Fruit fly (Drosophila melanogaster) whole organism, embryonic: Measurements from ENCODE around the gene Uro.

Source experiments
- BEAF-32 ChIP-seq: fragments of 200-800 bp; sonication (Bioruptor generic); optimal IDR thresholded peaks from 3 replicates; lab custom pipeline; 2017; ENCODE audit warnings: missing biosample characterization, missing genetic modification characterization, mild to moderate bottlenecking, moderate library complexity, missing genetic modification reagents
- Bgb ChIP-seq: fragments of 200-800 bp; sonication (Bioruptor generic); IDR thresholded peaks from 2 replicates; pipeline ENCODE4 v1.3.6; 2022; ENCODE audit warnings: missing biosample characterization, missing genetic modification characterization; ENCODE audit not compliant: partially characterized antibody
- CG10267 ChIP-seq: fragments of 200-800 bp; sonication (Bioruptor generic); optimal IDR thresholded peaks from 2 replicates; lab custom pipeline; 2018; ENCODE audit warnings: missing biosample characterization, mild to moderate bottlenecking, missing genetic modification characterization, moderate library complexity
- CG10366 ChIP-seq: fragments of 200-800 bp; sonication (Bioruptor generic); IDR thresholded peaks from 2 replicates; pipeline ENCODE4 v1.3.6; 2022; ENCODE audit warnings: missing biosample characterization, missing genetic modification characterization
- CG10565 ChIP-seq: fragments of 200-800 bp; sonication (Bioruptor generic); optimal IDR thresholded peaks from 3 replicates; lab custom pipeline; 2016; ENCODE audit warnings: missing biosample characterization, mild to moderate bottlenecking, missing genetic modification characterization
- CG10959 ChIP-seq: fragments of 200-800 bp; sonication (Bioruptor generic); IDR thresholded peaks from 2 replicates; pipeline ENCODE4 v1.3.6; 2022; ENCODE audit warnings: missing biosample characterization, missing genetic modification characterization
- CG10979 ChIP-seq: fragments of 200-800 bp; sonication (Bioruptor generic); optimal IDR thresholded peaks from 2 replicates; lab custom pipeline; 2018; ENCODE audit warnings: missing biosample characterization, mild to moderate bottlenecking, missing genetic modification characterization, moderate library complexity
- CG11247 ChIP-seq: fragments of 200-800 bp; sonication (Bioruptor generic); IDR thresholded peaks from 2 replicates; pipeline ENCODE4 v1.3.6; 2022; ENCODE audit warnings: missing biosample characterization, missing genetic modification characterization
- CG11456 ChIP-seq: fragments of 200-800 bp; sonication (Bioruptor generic); IDR thresholded peaks from 3 replicates; pipeline ENCODE4 v1.3.6; 2022; ENCODE audit warnings: missing biosample characterization, missing genetic modification characterization
- CG12071 ChIP-seq: fragments of 200-800 bp; sonication (Bioruptor generic); optimal IDR thresholded peaks from 3 replicates; lab custom pipeline; 2018; ENCODE audit warnings: missing biosample characterization, mild to moderate bottlenecking, missing genetic modification characterization
- CG13296 ChIP-seq: fragments of 200-800 bp; sonication (Bioruptor generic); optimal IDR thresholded peaks from 3 replicates; lab custom pipeline; 2018; ENCODE audit warnings: missing biosample characterization, mild to moderate bottlenecking, missing genetic modification characterization
- CG13624 ChIP-seq: fragments of 200-800 bp; sonication (Bioruptor generic); optimal IDR thresholded peaks from 2 replicates; lab custom pipeline; 2016; ENCODE audit warnings: missing biosample characterization, missing genetic modification characterization
- CG16815 ChIP-seq: fragments of 200-800 bp; sonication (Bioruptor generic); optimal IDR thresholded peaks from 3 replicates; lab custom pipeline; 2017; ENCODE audit warnings: missing biosample characterization, mild to moderate bottlenecking, missing genetic modification characterization
- CG17361 ChIP-seq: fragments of 200-800 bp; sonication (Bioruptor generic); IDR thresholded peaks from 3 replicates; pipeline ENCODE4 v1.3.6; 2022; ENCODE audit warnings: missing biosample characterization, missing genetic modification characterization
- CG18619 ChIP-seq: fragments of 200-800 bp; sonication (Bioruptor generic); optimal IDR thresholded peaks from 3 replicates; lab custom pipeline; 2017; ENCODE audit warnings: missing biosample characterization, mild to moderate bottlenecking, missing genetic modification characterization
- CG30020 ChIP-seq: fragments of 200-800 bp; optimal IDR thresholded peaks from 2 replicates; lab custom pipeline; 2019; ENCODE audit warnings: missing biosample characterization, mild to moderate bottlenecking, missing genetic modification characterization, moderate library complexity
- CG30431 ChIP-seq: fragments of 200-800 bp; sonication (Bioruptor generic); optimal IDR thresholded peaks from 2 replicates; lab custom pipeline; 2017; ENCODE audit warnings: missing biosample characterization, missing genetic modification characterization
- CG3163 ChIP-seq: fragments of 200-800 bp; sonication (Bioruptor generic); optimal IDR thresholded peaks from 3 replicates; lab custom pipeline; 2016; ENCODE audit warnings: missing biosample characterization, missing genetic modification characterization
- CG42726 ChIP-seq: fragments of 200-800 bp; sonication (Bioruptor generic); IDR thresholded peaks from 2 replicates; pipeline ENCODE4 v1.3.6; 2022; ENCODE audit warnings: missing biosample characterization, missing genetic modification characterization; ENCODE audit not compliant: partially characterized antibody
- CG4328 ChIP-seq: fragments of 200-800 bp; sonication (Bioruptor generic); optimal IDR thresholded peaks from 3 replicates; lab custom pipeline; 2017; ENCODE audit warnings: missing biosample characterization, missing genetic modification reagents, missing genetic modification characterization
- CG6175 ChIP-seq: fragments of 200-800 bp; sonication (Bioruptor generic); IDR thresholded peaks from 3 replicates; pipeline ENCODE4 v1.3.6; 2022; ENCODE audit warnings: missing biosample characterization, missing genetic modification characterization
- CG6765 ChIP-seq: fragments of 200-800 bp; sonication (Bioruptor generic); optimal IDR thresholded peaks from 3 replicates; lab custom pipeline; 2017; ENCODE audit warnings: missing biosample characterization, mild to moderate bottlenecking, missing genetic modification characterization
- CG7372 ChIP-seq: fragments of 200-800 bp; sonication (Bioruptor generic); IDR thresholded peaks from 2 replicates; pipeline ENCODE4 v1.3.6; 2022; ENCODE audit warnings: missing biosample characterization, missing genetic modification characterization
- CG8281 ChIP-seq: fragments of 200-800 bp; sonication (Bioruptor generic); optimal IDR thresholded peaks from 2 replicates; lab custom pipeline; 2018; ENCODE audit warnings: missing biosample characterization, mild to moderate bottlenecking, missing genetic modification characterization, moderate library complexity
- CG8388 ChIP-seq: fragments of 200-800 bp; sonication (Bioruptor generic); optimal IDR thresholded peaks from 2 replicates; lab custom pipeline; 2019; ENCODE audit warnings: missing biosample characterization, mild to moderate bottlenecking, missing genetic modification characterization, moderate library complexity
- CHES-1-like ChIP-seq: fragments of 200-800 bp; sonication (Bioruptor generic); optimal IDR thresholded peaks from 2 replicates; lab custom pipeline; 2016; ENCODE audit warnings: missing biosample characterization, missing genetic modification characterization
- Dad ChIP-seq: fragments of 200-800 bp; sonication (Bioruptor generic); optimal IDR thresholded peaks from 3 replicates; lab custom pipeline; 2016; ENCODE audit warnings: missing biosample characterization, missing genetic modification characterization
- Dek ChIP-seq: fragments of 200-800 bp; sonication (Bioruptor generic); optimal IDR thresholded peaks from 3 replicates; lab custom pipeline; 2019; ENCODE audit warnings: missing biosample characterization, mild to moderate bottlenecking, missing genetic modification characterization, moderate library complexity
- H2.0 ChIP-seq: fragments of 200-800 bp; sonication (Bioruptor generic); IDR thresholded peaks from 2 replicates; pipeline ENCODE4 v1.3.6; 2022; ENCODE audit warnings: missing biosample characterization, missing genetic modification characterization
- Lhr ChIP-seq: fragments of 200-800 bp; sonication (Bioruptor generic); optimal IDR thresholded peaks from 3 replicates; lab custom pipeline; 2017; ENCODE audit warnings: mild to moderate bottlenecking, missing biosample characterization, missing genetic modification reagents, missing genetic modification characterization
- Pdp1 ChIP-seq, 2 experiments: fragments of 200-800 bp; sonication (Bioruptor generic); optimal IDR thresholded peaks; 3 replicates each; lab custom pipeline; 2016; ENCODE audit warnings: missing biosample characterization in 2 of 2, missing genetic modification characterization in 2 of 2, mild to moderate bottlenecking in 1 of 2, moderate library complexity in 1 of 2
- Vsx1 ChIP-seq: fragments of 200-800 bp; sonication (Bioruptor generic); optimal IDR thresholded peaks from 2 replicates; lab custom pipeline; 2017; ENCODE audit warnings: missing biosample characterization, mild to moderate bottlenecking, missing genetic modification characterization, missing genetic modification reagents
- ap ChIP-seq: fragments of 200-800 bp; sonication (Bioruptor generic); IDR thresholded peaks from 2 replicates; pipeline ENCODE4 v1.3.6; 2022; ENCODE audit warnings: missing biosample characterization, missing genetic modification characterization
- ase ChIP-seq: fragments of 200-800 bp; sonication (Bioruptor generic); IDR thresholded peaks from 3 replicates; pipeline ENCODE4 v1.3.6; 2022; ENCODE audit warnings: missing biosample characterization, missing genetic modification characterization
- bowl ChIP-seq: fragments of 200-800 bp; sonication (Bioruptor generic); IDR thresholded peaks from 2 replicates; pipeline ENCODE4 v1.3.6; 2022; ENCODE audit warnings: missing biosample characterization, missing genetic modification characterization
- chif ChIP-seq, 2 experiments: fragments of 200-800 bp; sonication (Bioruptor generic); optimal IDR thresholded peaks; 3 replicates each; lab custom pipeline; 2016; ENCODE audit warnings: missing biosample characterization in 2 of 2, missing genetic modification characterization in 2 of 2
- crol ChIP-seq: fragments of 200-800 bp; sonication (Bioruptor generic); IDR thresholded peaks from 2 replicates; pipeline ENCODE4 v1.3.6; 2022; ENCODE audit warnings: missing biosample characterization, missing genetic modification characterization
- eve ChIP-seq, 2 experiments: fragments of >200 bp; optimal IDR thresholded peaks; 2 replicates each; lab custom pipeline; 2017; ENCODE audit warnings: missing biosample characterization in 2 of 2, missing genetic modification characterization in 2 of 2
- fd3F ChIP-seq: fragments of 200-800 bp; sonication (Bioruptor generic); optimal IDR thresholded peaks from 2 replicates; lab custom pipeline; 2018; ENCODE audit warnings: missing biosample characterization, mild to moderate bottlenecking, missing genetic modification characterization, moderate library complexity
- grn ChIP-seq: fragments of 200-800 bp; sonication (Bioruptor generic); optimal IDR thresholded peaks from 3 replicates; lab custom pipeline; 2017; ENCODE audit warnings: missing biosample characterization, missing genetic modification characterization
- mam ChIP-seq: fragments of 200-800 bp; sonication (Bioruptor generic); optimal IDR thresholded peaks from 3 replicates; lab custom pipeline; 2016; ENCODE audit warnings: missing biosample characterization, missing genetic modification characterization
- nerfin-1 ChIP-seq: fragments of 200-800 bp; sonication (Bioruptor generic); optimal IDR thresholded peaks from 3 replicates; lab custom pipeline; 2019; ENCODE audit warnings: missing biosample characterization, mild to moderate bottlenecking, missing genetic modification characterization, moderate library complexity
- onecut ChIP-seq: fragments of 200-800 bp; sonication (Bioruptor generic); IDR thresholded peaks from 2 replicates; pipeline ENCODE4 v1.3.6; 2022; ENCODE audit warnings: missing biosample characterization, missing genetic modification characterization
- peb ChIP-seq: fragments of 200-800 bp; sonication (Bioruptor generic); IDR thresholded peaks from 2 replicates; pipeline ENCODE4 v1.3.6; 2022; ENCODE audit warnings: missing biosample characterization, missing genetic modification characterization
- seq ChIP-seq: fragments of 200-800 bp; sonication (Bioruptor generic); IDR thresholded peaks from 2 replicates; pipeline ENCODE4 v1.3.6; 2022; ENCODE audit warnings: missing biosample characterization, missing genetic modification characterization
- sim ChIP-seq: fragments of 200-800 bp; sonication (Bioruptor generic); IDR thresholded peaks from 2 replicates; pipeline ENCODE4 v1.3.6; 2022; ENCODE audit warnings: missing biosample characterization, missing genetic modification characterization
- tgo ChIP-seq: fragments of 200-800 bp; sonication (Bioruptor generic); IDR thresholded peaks from 3 replicates; pipeline ENCODE4 v1.3.6; 2022; ENCODE audit warnings: missing biosample characterization, missing genetic modification characterization
- trem ChIP-seq: fragments of 200-800 bp; optimal IDR thresholded peaks from 3 replicates; lab custom pipeline; 2019; ENCODE audit warnings: missing biosample characterization, mild to moderate bottlenecking, missing genetic modification characterization, moderate library complexity

Gene Uro

dm6 chr2L:7746975-7747374 lies 32.9 kb upstream of the Uro start, which contains the start of gene ATPsynGL:
ATPsynGL (plus strand) TSS chr2L:7747275.
- TF ChIP-seq CG17361 (GFP tag; lab: Robert Waterston, UW) (no peak), CG8388 (GFP tag; lab: Kevin White, UChicago) (no peak), CG8281 (tag; lab: Kevin White, UChicago) (no peak), CG10565 (GFP tag; lab: Kevin White, UChicago) (no peak), CG30431 (GFP tag; lab: Kevin White, UChicago) (no peak), CG4328 (no peak), CG3163 (GFP tag; lab: Kevin White, UChicago) (no peak), Dek (tag; lab: Kevin White, UChicago) (no peak), CG10979 (tag; lab: Kevin White, UChicago) (no peak), CG12071 (GFP tag; lab: Kevin White, UChicago) (no peak), sim (GFP tag; lab: Robert Waterston, UW) (no peak), BEAF-32 (GFP tag; lab: Kevin White, UChicago) (no peak), Vsx1 (no peak), trem (tag; lab: Kevin White, UChicago) (no peak), grn (no peak)

DNA sequence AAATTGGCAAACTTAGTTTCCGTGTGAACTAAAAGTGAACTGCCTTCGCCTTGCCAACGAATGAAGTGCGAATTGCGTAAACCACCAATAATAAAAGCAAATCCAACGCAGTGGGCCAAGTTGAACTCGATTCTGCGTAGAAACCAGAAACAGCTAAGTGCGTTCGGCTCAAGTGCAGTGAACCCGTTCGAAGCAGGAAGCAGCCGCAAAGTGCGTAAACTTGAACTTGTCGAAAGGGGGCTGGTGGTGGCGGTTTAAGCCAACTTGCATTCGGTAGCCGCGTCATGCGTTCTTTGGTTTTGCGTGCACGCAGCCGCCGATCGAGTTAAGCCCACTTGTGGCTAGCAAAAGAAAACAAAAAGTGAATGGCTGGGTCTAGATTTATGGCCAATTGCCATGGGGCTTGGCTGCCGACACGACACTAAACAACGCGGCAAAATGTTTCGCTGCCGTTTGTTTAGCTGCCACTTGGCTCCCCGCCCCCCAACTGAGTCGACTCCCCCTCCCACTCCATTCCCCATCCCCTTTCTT lies 29.2 kb upstream of the Uro start:
- TF ChIP-seq Bgb (GFP tag; lab: Robert Waterston, UW), result no peak
- no peak for TF ChIP-seq CG10366
- 0 out of 2 replicates have a peak, but pooled peaks have one; percentile 16 for TF ChIP-seq CG11247 (GFP tag; lab: Robert Waterston, UW)
- TF ChIP-seq CG7372 (GFP tag; lab: Robert Waterston, UW), result no peak
- TF ChIP-seq chif (GFP tag; optimal IDR thresholded peaks at IDR 0.05; lab: Kevin White, UChicago), result no peak
- TF ChIP-seq CG10267, result no peak
- no peak for TF ChIP-seq bowl (GFP tag; lab: Robert Waterston, UW)
- 0 out of 2 replicates have a peak, but pooled peaks have one; percentile 23 for TF ChIP-seq crol (GFP tag; lab: Robert Waterston, UW)
- no peak for TF ChIP-seq CHES-1-like (GFP tag; lab: Kevin White, UChicago)
- TF ChIP-seq CG13624 (GFP tag; lab: Kevin White, UChicago), result no peak
- no peak for TF ChIP-seq CG30020 (tag; lab: Kevin White, UChicago)
- TF ChIP-seq mam (GFP tag; lab: Kevin White, UChicago), result no peak
- TF ChIP-seq peb (GFP tag; lab: Robert Waterston, UW), result no peak
- TF ChIP-seq eve (GFP tag; optimal IDR thresholded peaks at IDR 0.05; lab: Kevin White, UChicago), result no peak
- TF ChIP-seq CG11456 (GFP tag; lab: Robert Waterston, UW), result 0 out of 3 replicates have a peak, but pooled peaks have one; percentile 6
- TF ChIP-seq H2.0, result no peak
- no peak for TF ChIP-seq onecut (GFP tag; lab: Robert Waterston, UW)
- peak; percentile 35; the same call in 1 of the 3 replicates for TF ChIP-seq CG6175 (GFP tag; lab: Robert Waterston, UW)
- no peak for TF ChIP-seq Dad
- no peak for TF ChIP-seq Lhr (GFP tag; lab: Kevin White, UChicago)

- TF ChIP-seq CG10959 (no peak), CG42726 (GFP tag; lab: Robert Waterston, UW) (no peak), CG11456 (GFP tag; lab: Robert Waterston, UW) (no peak), CG18619 (GFP tag; lab: Kevin White, UChicago) (no peak), seq (GFP tag; lab: Robert Waterston, UW) (no peak), CG13296 (GFP tag; lab: Kevin White, UChicago) (no peak), ap (no peak), Pdp1 (GFP tag; optimal IDR thresholded peaks at IDR 0.05; lab: Kevin White, UChicago) (no peak), ase (GFP tag; lab: Robert Waterston, UW) (no peak), nerfin-1 (tag; lab: Kevin White, UChicago) (no peak), fd3F (GFP tag; lab: Kevin White, UChicago) (no peak), tgo (GFP tag; lab: Robert Waterston, UW) (no peak), CG4328 (no peak), CG16815 (no peak), CG6765 (GFP tag; lab: Kevin White, UChicago) (no peak), Lhr (GFP tag; lab: Kevin White, UChicago) (no peak)
Measured at dm6 chr2L:7753086-7753485, 26.8 kb upstream of the Uro start, which contains the start of gene CG7203. CG7203 (minus strand) TSS chr2L:7753186.
